Worm (Caenorhabditis elegans) whole organism, L4 larva: Measurements from ENCODE around the gene B0024.11.

Experiments
- F26F4.8 ChIP-seq: fragments of 200-800 bp; sonication (Bioruptor generic); conservative IDR thresholded peaks from 2 replicates; pipeline ENCODE4 v1.3.6; 2022; ENCODE audit warnings: missing genetic modification characterization, missing compliant biosample characterization
- F37D6.2 ChIP-seq: sonication (generic microtip); optimal IDR thresholded peaks from 2 replicates; lab custom pipeline; 2016; ENCODE audit warnings: mild to moderate bottlenecking, missing genetic modification characterization, missing compliant biosample characterization
- F49E8.2 ChIP-seq: sonication (generic microtip); optimal IDR thresholded peaks from 2 replicates; lab custom pipeline; 2016; ENCODE audit warnings: missing compliant biosample characterization, mild to moderate bottlenecking, missing genetic modification characterization, borderline replicate concordance
- T20F7.1 ChIP-seq: fragments of 200-800 bp; sonication (Bioruptor generic); optimal IDR thresholded peaks from 2 replicates; lab custom pipeline; 2018; ENCODE audit warnings: mild to moderate bottlenecking, missing genetic modification characterization, missing compliant biosample characterization
- Y48G9A.11 ChIP-seq: fragments of 200-800 bp; sonication (Bioruptor generic); IDR thresholded peaks from 2 replicates; pipeline ENCODE4 v1.3.6; 2022; ENCODE audit warnings: missing genetic modification reagents, missing genetic modification characterization, missing compliant biosample characterization
- ZK337.2 ChIP-seq: fragments of 200-800 bp; sonication (Bioruptor generic); IDR thresholded peaks from 2 replicates; pipeline ENCODE4 v1.3.6; 2022; ENCODE audit warnings: missing genetic modification reagents, missing genetic modification characterization, missing compliant biosample characterization
- aly-2 ChIP-seq: sonication (generic microtip); optimal IDR thresholded peaks from 2 replicates; lab custom pipeline; 2018; ENCODE audit warnings: missing biosample characterization, missing genetic modification characterization
- ceh-28 ChIP-seq: fragments of 150-350 bp; optimal IDR thresholded peaks from 2 replicates; lab custom pipeline; 2014; ENCODE audit warnings: missing biosample characterization, missing genetic modification reagents, missing genetic modification characterization
- ceh-44 ChIP-seq: fragments of 200-800 bp; sonication (Bioruptor generic); IDR thresholded peaks from 2 replicates; pipeline ENCODE4 v1.3.6; 2022; ENCODE audit warnings: missing genetic modification reagents, missing genetic modification characterization, missing compliant biosample characterization
- daf-8 ChIP-seq: fragments of 200-800 bp; sonication (Bioruptor generic); IDR thresholded peaks from 2 replicates; pipeline ENCODE4 v1.3.6; 2022; ENCODE audit warnings: missing genetic modification characterization, missing compliant biosample characterization
- dmd-8 ChIP-seq: fragments of 200-800 bp; sonication (Bioruptor generic); IDR thresholded peaks from 2 replicates; pipeline ENCODE4 v1.3.6; 2022; ENCODE audit warnings: missing genetic modification characterization, missing compliant biosample characterization
- dpl-1 ChIP-seq: fragments of 150-350 bp; optimal IDR thresholded peaks from 2 replicates; lab custom pipeline; 2014; ENCODE audit warnings: missing biosample characterization, missing genetic modification reagents, missing genetic modification characterization
- duxl-1 ChIP-seq: sonication (generic microtip); optimal IDR thresholded peaks from 2 replicates; lab custom pipeline; 2016; ENCODE audit warnings: mild to moderate bottlenecking, missing genetic modification characterization, moderate library complexity, missing compliant biosample characterization; ENCODE audit not compliant: poor library complexity
- dve-1 ChIP-seq: sonication (generic microtip); optimal IDR thresholded peaks from 2 replicates; lab custom pipeline; 2017; ENCODE audit warnings: antibody characterized with exemption, mild to moderate bottlenecking, missing genetic modification characterization, missing compliant biosample characterization; ENCODE audit not compliant: insufficient read depth
- fkh-10 ChIP-seq: fragments of 150-350 bp; optimal IDR thresholded peaks from 2 replicates; lab custom pipeline; 2014; ENCODE audit warnings: missing biosample characterization, missing genetic modification reagents, missing genetic modification characterization
- hlh-11 ChIP-seq: fragments of 200-800 bp; sonication (Bioruptor generic); optimal IDR thresholded peaks from 2 replicates; lab custom pipeline; 2018; ENCODE audit warnings: mild to moderate bottlenecking, missing genetic modification characterization, missing compliant biosample characterization
- hlh-30 ChIP-seq: sonication (generic microtip); optimal IDR thresholded peaks from 2 replicates; lab custom pipeline; 2017; ENCODE audit warnings: antibody characterized with exemption, mild to moderate bottlenecking, missing genetic modification characterization, missing compliant biosample characterization; ENCODE audit not compliant: insufficient read depth
- hmg-1.1 ChIP-seq: fragments of 200-800 bp; sonication (Bioruptor generic); IDR thresholded peaks from 2 replicates; pipeline ENCODE4 v1.3.6; 2022; ENCODE audit warnings: missing genetic modification reagents, missing genetic modification characterization, missing compliant biosample characterization
- lim-7 ChIP-seq: fragments of 200-800 bp; sonication (Bioruptor generic); IDR thresholded peaks from 2 replicates; pipeline ENCODE4 v1.3.6; 2022; ENCODE audit warnings: missing genetic modification characterization, missing compliant biosample characterization
- lin-13 ChIP-seq: fragments of 150-350 bp; optimal IDR thresholded peaks from 2 replicates; lab custom pipeline; 2014; ENCODE audit warnings: missing biosample characterization, missing genetic modification reagents, missing genetic modification characterization
- madf-5 ChIP-seq, 2 experiments: fragments of 200-800 bp; sonication (Bioruptor generic); IDR thresholded peaks; 2 replicates each; pipeline ENCODE4 v1.3.6; 2022; ENCODE audit warnings: missing compliant biosample characterization in 2 of 2, missing genetic modification characterization in 2 of 2
- mdl-1 ChIP-seq, 2 experiments: fragments of 150-350 bp in 1 of 2; sonication (generic microtip) in 1 of 2; optimal IDR thresholded peaks; 2 replicates each; lab custom pipeline; 2014 to 2017; ENCODE audit warnings: missing biosample characterization in 2 of 2, missing genetic modification characterization in 2 of 2
- mep-1 ChIP-seq: fragments of 150-350 bp; sonication (generic microtip); optimal IDR thresholded peaks from 3 replicates; lab custom pipeline; 2014; ENCODE audit warnings: missing biosample characterization, missing genetic modification characterization
- nhr-111 ChIP-seq: fragments of 200-800 bp; sonication (Bioruptor generic); optimal IDR thresholded peaks from 2 replicates; lab custom pipeline; 2018; ENCODE audit warnings: mild to moderate bottlenecking, missing genetic modification characterization, missing compliant biosample characterization
- nhr-28 ChIP-seq: fragments of 150-350 bp; optimal IDR thresholded peaks from 2 replicates; lab custom pipeline; 2014; ENCODE audit warnings: missing biosample characterization, missing genetic modification characterization
- nhr-41 ChIP-seq: fragments of 200-800 bp; sonication (Bioruptor generic); IDR thresholded peaks from 2 replicates; pipeline ENCODE4 v1.3.6; 2022; ENCODE audit warnings: missing genetic modification reagents, missing genetic modification characterization, missing compliant biosample characterization
- nhr-42 ChIP-seq: fragments of 200-800 bp; sonication (Bioruptor generic); IDR thresholded peaks from 2 replicates; pipeline ENCODE4 v1.3.6; 2022; ENCODE audit warnings: missing genetic modification characterization, missing compliant biosample characterization
- nhr-6 ChIP-seq: fragments of 150-350 bp; optimal IDR thresholded peaks from 2 replicates; lab custom pipeline; 2014; ENCODE audit warnings: missing biosample characterization, missing genetic modification characterization
- nhr-77 ChIP-seq: fragments of 150-350 bp; optimal IDR thresholded peaks from 2 replicates; lab custom pipeline; 2014; ENCODE audit warnings: missing biosample characterization, missing genetic modification characterization
- pha-4 ChIP-seq, 2 experiments: fragments of 150-350 bp in 1 of 2; fragments of 200-800 bp in 1 of 2; sonication (Bioruptor generic) in 1 of 2; IDR thresholded peaks in 1 of 2; optimal IDR thresholded peaks in 1 of 2; 2 replicates each; pipeline versions ENCODE4 v1.3.6 to Lab custom; 2014 to 2022; ENCODE audit warnings: missing genetic modification characterization in 2 of 2, missing genetic modification reagents in 2 of 2, missing biosample characterization in 1 of 2, missing compliant biosample characterization in 1 of 2
- pqm-1 ChIP-seq: sonication (generic microtip); optimal IDR thresholded peaks from 2 replicates; lab custom pipeline; 2017; ENCODE audit warnings: missing biosample characterization, missing genetic modification characterization
- rbr-2 ChIP-seq: sonication (generic microtip); optimal IDR thresholded peaks from 2 replicates; lab custom pipeline; 2016; ENCODE audit warnings: missing genotype, missing genetic modification characterization, missing compliant biosample characterization
- skn-1 ChIP-seq: fragments of 150-350 bp; optimal IDR thresholded peaks from 2 replicates; lab custom pipeline; 2014; ENCODE audit warnings: missing biosample characterization, missing genetic modification characterization
- snpc-1.2 ChIP-seq: fragments of 200-800 bp; sonication (Bioruptor generic); IDR thresholded peaks from 2 replicates; pipeline ENCODE4 v1.3.6; 2022; ENCODE audit warnings: missing genetic modification reagents, missing genetic modification characterization, missing compliant biosample characterization
- spr-1 ChIP-seq: sonication (generic microtip); optimal IDR thresholded peaks from 2 replicates; lab custom pipeline; 2016; ENCODE audit warnings: mild to moderate bottlenecking, missing genetic modification characterization, missing compliant biosample characterization
- spr-3 ChIP-seq: fragments of 200-800 bp; sonication (Bioruptor generic); optimal IDR thresholded peaks from 2 replicates; lab custom pipeline; 2018; ENCODE audit warnings: mild to moderate bottlenecking, missing genetic modification characterization, missing compliant biosample characterization
- unc-39 ChIP-seq: sonication (generic microtip); optimal IDR thresholded peaks from 2 replicates; lab custom pipeline; 2017; ENCODE audit warnings: missing biosample characterization, missing genetic modification characterization
- unc-62 ChIP-seq, 3 experiments: fragments of 150-350 bp in 1 of 3; sonication (generic microtip); optimal IDR thresholded peaks in 2 of 3; peaks in 1 of 3; 1 replicate in 1 of 3; 2 replicates in 2 of 3; lab custom pipeline; 2014 to 2017; ENCODE audit warnings: missing biosample characterization in 3 of 3, missing genetic modification characterization in 3 of 3, missing genetic modification reagents in 3 of 3, missing genotype in 1 of 3
- zip-11 ChIP-seq: fragments of 200-800 bp; sonication (Bioruptor generic); IDR thresholded peaks from 2 replicates; pipeline ENCODE4 v1.3.6; 2022; ENCODE audit warnings: missing genetic modification characterization, missing compliant biosample characterization
- zip-2 ChIP-seq: fragments of 150-350 bp; optimal IDR thresholded peaks from 2 replicates; lab custom pipeline; 2014; ENCODE audit warnings: missing biosample characterization, missing genetic modification characterization
- ztf-11 ChIP-seq: fragments of 150-350 bp; optimal IDR thresholded peaks from 2 replicates; lab custom pipeline; 2014; ENCODE audit warnings: missing biosample characterization, missing genetic modification characterization

Gene B0024.11

ce11 chrV:10273837-10274236, 45.5 kb downstream of the B0024.11 start (continued):
- no peak for TF ChIP-seq ZK337.2 (GFP tag; lab: Robert Waterston, UW)
- no peak for TF ChIP-seq madf-5 (GFP tag; IDR thresholded peaks at IDR 0.05; lab: Robert Waterston, UW)
- TF ChIP-seq daf-8 (GFP tag; lab: Robert Waterston, UW), result no peak
- no peak for TF ChIP-seq Y48G9A.11 (GFP tag; lab: Robert Waterston, UW)
- no peak for TF ChIP-seq zip-11 (GFP tag; lab: Robert Waterston, UW)
- TF ChIP-seq fkh-10 (GFP tag; lab: Kevin White, UChicago), result peak; percentile 94
- no peak for TF ChIP-seq dmd-8
- TF ChIP-seq nhr-6 (tag; lab: Kevin White, UChicago), result no peak
- no peak for TF ChIP-seq nhr-111 (GFP tag; lab: Kevin White, UChicago)
- peak; percentile 45 for TF ChIP-seq mep-1 (tag; lab: Kevin White, UChicago)
- no peak for TF ChIP-seq aly-2 (tag; lab: Kevin White, UChicago)
- TF ChIP-seq unc-39 (tag; lab: Kevin White, UChicago), result no peak
- TF ChIP-seq F49E8.2 (tag; lab: Kevin White, UChicago), result no peak
- TF ChIP-seq zip-2 (tag; lab: Kevin White, UChicago), result no peak
- peak in 1 of 2 experiments; percentile 4 for TF ChIP-seq mdl-1 (tag; optimal IDR thresholded peaks at IDR 0.05; lab: Kevin White, UChicago)
- no peak for TF ChIP-seq spr-3 (GFP tag; lab: Kevin White, UChicago)
- peak; percentile 76; the same call in 1 of the 2 replicates for TF ChIP-seq hmg-1.1 (GFP tag; lab: Robert Waterston, UW)
- no peak for TF ChIP-seq spr-1
- no peak for TF ChIP-seq pqm-1
- TF ChIP-seq snpc-1.2 (GFP tag; lab: Robert Waterston, UW), result no peak
- no peak for TF ChIP-seq lin-13
- peak; percentile 24 for TF ChIP-seq hlh-30 (tag; lab: Kevin White, UChicago)
- TF ChIP-seq ceh-28 (tag; lab: Kevin White, UChicago), result peak; percentile 62
- TF ChIP-seq ceh-44 (GFP tag; lab: Robert Waterston, UW), result no peak
- no peak for TF ChIP-seq nhr-41 (GFP tag; lab: Robert Waterston, UW)
- TF ChIP-seq skn-1, result no peak
- TF ChIP-seq ztf-11 (tag; lab: Kevin White, UChicago), result no peak
- peak; percentile 64 for TF ChIP-seq F37D6.2 (tag; lab: Kevin White, UChicago)
- TF ChIP-seq dve-1 (tag; lab: Kevin White, UChicago), result peak; percentile 13
- no peak for TF ChIP-seq pha-4 (GFP tag; IDR thresholded peaks at IDR 0.05; lab: Robert Waterston, UW)
- no peak for TF ChIP-seq pha-4 (tag; optimal IDR thresholded peaks at IDR 0.05; lab: Kevin White, UChicago)
- TF ChIP-seq hlh-11 (tag; lab: Kevin White, UChicago), result no peak
- no peak for TF ChIP-seq nhr-28 (tag; lab: Kevin White, UChicago)
- no peak for TF ChIP-seq nhr-77 (tag; lab: Kevin White, UChicago)
- no peak for TF ChIP-seq lim-7 (GFP tag; lab: Robert Waterston, UW)
- peak; percentile 49 for TF ChIP-seq rbr-2 (tag; lab: Kevin White, UChicago)
- no peak for TF ChIP-seq nhr-42 (GFP tag; lab: Robert Waterston, UW)
- TF ChIP-seq dpl-1 (GFP tag; lab: Kevin White, UChicago), result no peak
- TF ChIP-seq T20F7.1, result no peak
- TF ChIP-seq unc-62 (GFP tag; optimal IDR thresholded peaks at IDR 0.05 in 1 of 2; lab: Kevin White, UChicago), result peak in 1 of 2 experiments; percentile 99
- no peak for TF ChIP-seq unc-62 (tag; optimal IDR thresholded peaks at IDR 0.05; lab: Kevin White, UChicago)
- TF ChIP-seq, all 104 proteins: peak for 15

ce11 chrV:10270214-10270613, 49.1 kb downstream of the B0024.11 start, which contains the start of gene ric-4:
Gene ric-4, minus strand, starts transcription at chrV:10270314.
- TF ChIP-seq duxl-1 (tag; lab: Kevin White, UChicago) (no peak), F26F4.8 (GFP tag; lab: Robert Waterston, UW) (no peak), ceh-44 (GFP tag; lab: Robert Waterston, UW) (no peak), dve-1 (tag; lab: Kevin White, UChicago) (no peak), spr-1 (no peak), nhr-77 (tag; lab: Kevin White, UChicago) (no peak)
